Fruit fly (Drosophila melanogaster): ENCODE results near the gene Mob2.
"Not testable (repeated sequence)": the region's sequence is repeated elsewhere in the genome, so short reads cannot be mapped to it uniquely, and the experiment has no call there.

Mob2 gene

DNA sequence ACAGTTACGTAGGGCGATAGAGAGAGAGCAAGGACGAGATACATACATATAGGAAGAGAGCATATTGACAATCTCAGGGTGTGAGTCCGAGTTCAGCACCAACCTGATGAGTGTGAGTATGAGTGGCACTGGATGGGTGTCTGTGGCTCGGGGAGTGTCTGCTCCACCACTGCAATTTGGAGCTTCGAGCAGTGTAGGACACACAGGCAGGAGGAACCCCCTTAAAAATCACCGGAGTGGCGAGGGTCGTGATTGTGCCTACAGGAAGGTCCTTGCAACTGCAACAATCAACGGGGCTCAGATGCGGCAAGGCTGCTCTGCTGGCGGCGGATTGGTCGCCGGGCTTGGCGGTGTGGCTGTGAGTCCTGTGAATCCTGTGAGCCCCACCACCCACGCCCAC is 29.8 kb upstream of the Mob2 start:
- TF ChIP-seq CG7368 (GFP tag; optimal IDR thresholded peaks at IDR 0.05) (peak; percentile 62), CG10631 (GFP tag; optimal IDR thresholded peaks at IDR 0.05) (no peak), CG6163 (GFP tag; IDR thresholded peaks at IDR 0.05) (0 out of 3 replicates have a peak, but pooled peaks have one; percentile 8)

DNA sequence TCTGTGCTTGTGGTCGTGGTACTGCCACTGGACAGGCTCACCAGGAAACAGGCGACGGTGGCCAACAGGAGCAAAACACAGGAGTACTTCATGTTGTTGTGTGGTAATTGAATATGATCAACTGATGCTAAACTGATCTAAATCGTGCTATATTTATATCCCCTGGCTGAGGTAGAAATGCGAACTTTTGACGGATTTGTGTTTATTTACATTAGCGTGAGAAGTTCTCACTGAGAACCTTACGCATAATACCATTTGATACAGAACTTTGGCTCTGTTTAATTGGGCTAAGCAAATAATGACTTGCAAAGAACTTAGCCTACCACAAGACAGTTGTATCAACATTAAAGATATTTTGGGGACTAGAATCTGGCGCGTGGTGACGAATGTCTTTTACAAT is 29.1 kb upstream of the Mob2 start, which contains the start of gene CG33268:
Gene CG33268, minus strand, starts transcription at position 101 of the 400 bp plus-strand sequence.
- TF ChIP-seq Lpt (GFP tag; optimal IDR thresholded peaks at IDR 0.05), result no peak
- no peak for TF ChIP-seq acj6 (GFP tag; optimal IDR thresholded peaks at IDR 0.05)
- TF ChIP-seq CG10669 (GFP tag; optimal IDR thresholded peaks at IDR 0.05), result no peak
- TF ChIP-seq vri (GFP tag; optimal IDR thresholded peaks at IDR 0.05), result no peak
- no peak for TF ChIP-seq fd85E (GFP tag; optimal IDR thresholded peaks at IDR 0.05)
- no peak for TF ChIP-seq lz (GFP tag; optimal IDR thresholded peaks at IDR 0.05)
- no peak for TF ChIP-seq Ets96B (tag; optimal IDR thresholded peaks at IDR 0.05)
- TF ChIP-seq salr (GFP tag; optimal IDR thresholded peaks at IDR 0.05), result no peak
- no peak for TF ChIP-seq fd59A (GFP tag; optimal IDR thresholded peaks at IDR 0.05)
- TF ChIP-seq CG11294 (GFP tag; IDR thresholded peaks at IDR 0.05), result no peak
- no peak for TF ChIP-seq Eip93F (GFP tag; optimal IDR thresholded peaks at IDR 0.05)
- TF ChIP-seq dsx (GFP tag; optimal IDR thresholded peaks at IDR 0.05; ENCODE audit: poor library complexity, severe bottlenecking), result no peak
- no peak for TF ChIP-seq eg (GFP tag; IDR thresholded peaks at IDR 0.05)
- no peak for TF ChIP-seq CG9139 (GFP tag; optimal IDR thresholded peaks at IDR 0.05)
- no peak for TF ChIP-seq Ets21C (GFP tag; optimal IDR thresholded peaks at IDR 0.05)
- no peak for TF ChIP-seq Sox102F (GFP tag; optimal IDR thresholded peaks at IDR 0.05)

DNA sequence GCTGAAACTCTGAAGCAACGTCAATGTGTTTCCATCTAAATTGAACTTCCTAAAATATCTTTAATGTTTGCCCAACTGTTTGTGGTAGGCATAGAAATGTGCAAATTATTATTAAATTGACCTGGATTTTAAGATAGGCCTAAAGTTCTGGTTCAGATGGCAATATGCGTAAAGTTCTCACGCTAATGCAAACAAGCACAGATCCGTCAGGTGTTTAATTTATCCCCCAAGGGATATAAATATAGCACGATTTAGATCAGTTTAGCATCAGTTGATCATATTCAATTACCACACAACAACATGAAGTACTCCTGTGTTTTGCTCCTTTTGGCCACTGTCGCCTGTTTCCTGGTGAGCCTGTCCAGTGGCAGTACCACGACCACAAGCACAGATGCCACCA is 27.4 kb upstream of the Mob2 start, which contains the start of gene CG7377:
Gene CG7377, plus strand, starts transcription at position 301 of the 400 bp plus-strand sequence.
- not testable (repeated sequence) for TF ChIP-seq pdm3, CG6854, net (GFP tag; optimal IDR thresholded peaks at IDR 0.05)

DNA sequence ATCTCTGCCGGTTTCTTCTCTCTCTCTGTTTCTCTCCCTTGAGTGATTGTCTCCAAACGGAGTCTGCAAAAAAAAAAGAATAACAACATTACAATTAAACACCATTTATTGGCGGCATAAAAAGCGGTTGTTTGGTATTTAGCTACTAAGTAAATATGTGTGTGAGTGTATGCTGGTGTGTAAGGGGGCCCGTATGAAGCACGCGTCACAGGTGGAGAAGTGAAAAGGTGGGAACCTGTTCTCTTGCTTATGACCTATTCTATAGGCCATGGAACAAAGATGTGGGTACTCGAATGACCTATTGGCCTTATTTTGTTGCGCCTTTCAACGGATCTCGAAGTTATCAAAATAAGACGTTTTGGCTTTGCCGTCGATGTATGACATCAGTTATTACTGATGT is 26.6 kb upstream of the Mob2 start:
- no peak for TF ChIP-seq lz (GFP tag; optimal IDR thresholded peaks at IDR 0.05)
- TF ChIP-seq CG6163 (GFP tag; IDR thresholded peaks at IDR 0.05), result 0 out of 3 replicates have a peak, but pooled peaks have one; percentile 42
- peak; percentile 47 for TF ChIP-seq fkh (GFP tag; optimal IDR thresholded peaks at IDR 0.05)

DNA sequence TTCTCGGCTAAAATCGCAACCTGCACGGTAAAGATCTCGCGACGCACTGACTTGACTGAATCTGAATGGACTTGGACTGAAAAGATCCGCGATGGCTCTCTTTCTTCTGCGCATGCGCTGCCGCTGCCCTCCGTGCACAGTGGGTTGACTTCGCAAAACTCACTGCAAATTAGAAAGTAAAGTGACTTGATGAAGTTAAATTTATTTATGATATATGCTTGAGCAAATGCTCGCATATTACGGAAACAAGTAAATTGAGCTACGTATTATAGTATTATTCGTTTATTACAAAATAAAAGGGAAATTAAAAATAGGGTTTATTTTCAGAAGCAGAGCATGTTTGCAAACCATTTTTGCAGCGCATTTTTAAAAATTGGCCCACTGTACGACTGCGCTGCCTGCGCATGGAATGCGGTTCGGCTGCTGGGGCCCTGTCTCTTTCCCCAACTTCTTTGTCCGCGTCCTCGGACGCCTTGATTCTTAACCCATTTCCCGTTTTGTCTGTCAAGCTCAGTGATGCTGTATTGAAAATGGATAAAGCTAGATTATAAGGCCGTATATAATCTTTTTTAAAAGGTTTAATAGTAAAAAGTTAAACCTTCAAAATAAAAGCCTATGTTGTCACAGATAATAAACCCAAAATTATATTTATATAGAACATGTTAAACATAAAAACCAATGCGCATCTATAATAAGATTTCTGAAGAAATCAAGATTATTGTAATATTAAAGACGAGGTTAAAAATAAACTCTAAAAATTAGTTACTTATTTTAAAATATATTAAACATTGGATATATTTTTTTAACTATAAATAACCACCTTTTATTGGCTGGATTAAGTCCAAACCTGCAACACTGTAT is 25.9 kb upstream of the Mob2 start, which contains the start of gene rt:
Gene rt, minus strand, starts transcription at position 51 of the 861 bp plus-strand sequence.
- TF ChIP-seq svp (GFP tag) (peak; percentile 92), Hr39 (GFP tag; optimal IDR thresholded peaks at IDR 0.05) (peak; percentile 62), Sox102F (GFP tag; optimal IDR thresholded peaks at IDR 0.05) (peak; percentile 78), Eip78C (GFP tag) (peak; percentile 95), CG3032 (tag; optimal IDR thresholded peaks at IDR 0.05) (peak; percentile 94), CG3919 (GFP tag; optimal IDR thresholded peaks at IDR 0.05) (peak; percentile 79), CG4318 (GFP tag; optimal IDR thresholded peaks at IDR 0.05) (peak; percentile 61), Eip75B (GFP tag; optimal IDR thresholded peaks at IDR 0.05) (peak; percentile 85), pdm3 (GFP tag; optimal IDR thresholded peaks at IDR 0.05) (peak; percentile 82), esn (GFP tag; optimal IDR thresholded peaks at IDR 0.05) (peak; percentile 82), CG8319 (GFP tag; optimal IDR thresholded peaks at IDR 0.05) (peak; percentile 69), CG1621 (tag; optimal IDR thresholded peaks at IDR 0.05) (peak; percentile 88), CG6792 (GFP tag; optimal IDR thresholded peaks at IDR 0.05) (peak; percentile 80), net (GFP tag; optimal IDR thresholded peaks at IDR 0.05) (peak; percentile 84), CG11762 (GFP tag; optimal IDR thresholded peaks at IDR 0.05; ENCODE audit: insufficient read depth) (peak; percentile 70), cyc (GFP tag; optimal IDR thresholded peaks at IDR 0.05) (peak; percentile 77), CG16779 (tag; optimal IDR thresholded peaks at IDR 0.05) (peak; percentile 81), Sox15 (GFP tag; optimal IDR thresholded peaks at IDR 0.05) (peak; percentile 62), Eip93F (GFP tag; optimal IDR thresholded peaks at IDR 0.05) (peak; percentile 51), Ets96B (tag; optimal IDR thresholded peaks at IDR 0.05) (peak; percentile 88), CG31627 (GFP tag; optimal IDR thresholded peaks at IDR 0.05) (peak; percentile 75), CG6808 (GFP tag; optimal IDR thresholded peaks at IDR 0.05) (peak; percentile 90), Gug (GFP tag; IDR thresholded peaks at IDR 0.05) (peak; percentile 63), CG11294 (GFP tag; IDR thresholded peaks at IDR 0.05) (peak; percentile 56; the same call in 1 of the 2 replicates), salr (GFP tag; optimal IDR thresholded peaks at IDR 0.05) (peak; percentile 52 to 81)

Measured in whole organism, prepupa.